Worm (Caenorhabditis elegans): ENCODE results near the gene fut-6.

Gene fut-6

DNA sequence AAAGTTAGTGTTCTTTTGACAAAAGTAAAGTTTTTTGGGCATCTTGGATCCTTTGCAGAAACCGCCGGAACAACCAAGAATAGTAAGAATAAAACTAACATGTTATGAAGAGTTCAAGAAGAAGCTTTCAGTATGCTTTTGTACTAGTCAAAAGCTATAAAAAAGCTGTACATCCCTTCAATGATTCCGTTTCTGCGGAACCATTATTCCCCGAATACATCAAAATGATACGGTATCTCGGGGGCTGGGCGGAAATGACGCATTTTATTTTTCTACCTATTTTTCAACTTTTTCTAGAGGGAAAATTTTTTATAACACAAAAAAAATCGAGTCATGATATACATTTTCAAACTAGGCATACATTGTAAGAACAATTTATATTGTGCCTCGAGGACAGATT is 36.0 kb downstream of the fut-6 start, which contains the start of gene clec-138:
TSS of gene clec-138 (minus strand) at position 101 of the 400 bp plus-strand sequence.
- no peak for TF ChIP-seq mls-2 (tag; optimal IDR thresholded peaks at IDR 0.05)
- TF ChIP-seq cnd-1 (tag; optimal IDR thresholded peaks at IDR 0.05) = no peak
- no peak for TF ChIP-seq bed-3 (GFP tag; optimal IDR thresholded peaks at IDR 0.05)
- TF ChIP-seq blmp-1 (tag; optimal IDR thresholded peaks at IDR 0.05) = no peak
- no peak for TF ChIP-seq nhr-28 (tag; optimal IDR thresholded peaks at IDR 0.05)
- TF ChIP-seq ceh-43 (GFP tag; optimal IDR thresholded peaks at IDR 0.05) = no peak
- no peak for TF ChIP-seq sptf-1 (tag; optimal IDR thresholded peaks at IDR 0.05)
- no peak for TF ChIP-seq unc-62 (GFP tag; optimal IDR thresholded peaks at IDR 0.05)
- no peak for TF ChIP-seq nhr-12 (tag; optimal IDR thresholded peaks at IDR 0.05)
- TF ChIP-seq elt-3 (tag; optimal IDR thresholded peaks at IDR 0.05) = no peak
- TF ChIP-seq tbx-8 (GFP tag; optimal IDR thresholded peaks at IDR 0.05) = no peak
- no peak for TF ChIP-seq zip-8 (tag; optimal IDR thresholded peaks at IDR 0.05)
- TF ChIP-seq unc-39 (tag; optimal IDR thresholded peaks at IDR 0.05) = no peak
- no peak for TF ChIP-seq flh-1 (GFP tag; optimal IDR thresholded peaks at IDR 0.05)
- no peak for TF ChIP-seq pha-4 (tag; optimal IDR thresholded peaks at IDR 0.05)

ce11 chrII:4617990-4618389 is 37.7 kb downstream of the fut-6 start, which contains the start of gene clec-137:
Gene clec-137, minus strand, starts transcription at chrII:4618090.
- TF ChIP-seq lin-32 (GFP tag; optimal IDR thresholded peaks at IDR 0.05) = no peak
- no peak for TF ChIP-seq flh-1 (GFP tag; optimal IDR thresholded peaks at IDR 0.05)
- no peak for TF ChIP-seq ceh-39 (tag; optimal IDR thresholded peaks at IDR 0.05)
- TF ChIP-seq unc-120 (tag; optimal IDR thresholded peaks at IDR 0.05; ENCODE audit: poor library complexity, severe bottlenecking) = no peak

DNA sequence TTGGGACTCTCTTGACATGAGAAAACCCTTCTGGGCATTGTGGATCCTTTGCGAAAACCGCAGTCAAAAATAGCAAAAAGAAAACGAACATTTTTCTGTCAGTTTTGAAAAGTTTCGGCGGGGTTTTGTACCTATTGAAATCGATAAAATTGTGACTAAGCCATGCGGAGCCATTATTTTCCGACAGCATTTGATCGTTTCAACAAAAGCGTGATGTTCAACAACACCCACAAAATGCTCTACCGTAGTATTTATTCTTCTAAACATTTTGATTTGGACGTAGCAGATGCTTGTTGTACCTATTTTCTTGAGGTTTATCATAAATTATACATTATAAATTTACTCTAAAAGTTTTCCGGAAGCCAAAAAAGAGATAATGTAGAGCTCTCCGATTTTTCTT is 39.3 kb downstream of the fut-6 start, which contains the start of gene clec-136:
TSS of gene clec-136 (minus strand) at position 101 of the 400 bp plus-strand sequence.
- TF ChIP-seq cnd-1 (tag; optimal IDR thresholded peaks at IDR 0.05) (no peak), sptf-1 (tag; optimal IDR thresholded peaks at IDR 0.05) (no peak), snpc-4 (tag; optimal IDR thresholded peaks at IDR 0.05) (no peak), lin-13 (tag; optimal IDR thresholded peaks at IDR 0.05) (no peak), unc-120 (tag; optimal IDR thresholded peaks at IDR 0.05; ENCODE audit: poor library complexity, severe bottlenecking) (no peak), flh-1 (GFP tag; optimal IDR thresholded peaks at IDR 0.05) (no peak), pha-4 (tag; optimal IDR thresholded peaks at IDR 0.05) (no peak), ham-2 (GFP tag; optimal IDR thresholded peaks at IDR 0.05) (no peak)

- TF ChIP-seq lin-32 (GFP tag; optimal IDR thresholded peaks at IDR 0.05) = no peak
These were observed 43.0 kb downstream of the fut-6 start, which contains the start of gene pqn-35 for ce11 chrII:4612694-4613093. Gene pqn-35, plus strand, starts transcription at chrII:4612994.

DNA sequence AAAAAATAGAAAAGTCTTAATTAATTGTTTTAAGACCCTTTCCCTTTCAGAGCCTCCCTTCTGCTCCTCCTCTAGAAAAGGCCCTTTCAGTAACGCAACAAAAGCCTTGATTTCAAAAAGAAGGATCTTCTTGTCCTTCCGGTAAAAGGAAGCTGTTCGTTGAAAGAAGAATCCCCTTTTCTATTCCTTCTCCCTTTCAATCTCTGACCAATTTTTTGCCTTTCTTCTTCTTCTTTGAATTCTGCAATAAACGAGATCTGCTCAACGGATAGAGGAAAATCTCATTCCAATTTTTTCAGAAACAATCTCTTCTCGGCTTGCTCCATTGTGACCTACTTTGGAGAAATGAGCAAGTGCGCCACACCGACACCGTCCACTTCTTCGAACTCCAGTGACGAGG is 47.7 kb downstream of the fut-6 start, which contains the start of gene F35D11.3:
TSS of gene F35D11.3 (plus strand) at position 300 of the 400 bp plus-strand sequence.
- TF ChIP-seq ham-2 (GFP tag; optimal IDR thresholded peaks at IDR 0.05) (no peak), flh-1 (GFP tag; optimal IDR thresholded peaks at IDR 0.05) (no peak), mep-1 (tag; optimal IDR thresholded peaks at IDR 0.05) (no peak), nhr-237 (tag; optimal IDR thresholded peaks at IDR 0.05) (no peak), nhr-2 (tag; optimal IDR thresholded peaks at IDR 0.05) (no peak), mab-5 (tag; optimal IDR thresholded peaks at IDR 0.05) (no peak), ceh-39 (tag; optimal IDR thresholded peaks at IDR 0.05) (no peak), mls-2 (tag; optimal IDR thresholded peaks at IDR 0.05) (no peak), unc-62 (GFP tag; optimal IDR thresholded peaks at IDR 0.05) (no peak)

ce11 chrII:4606687-4607297 is 48.9 kb downstream of the fut-6 start:
- TF ChIP-seq M03D4.4 (tag; optimal IDR thresholded peaks at IDR 0.05) (no peak), ces-1 (GFP tag; optimal IDR thresholded peaks at IDR 0.05) (peak; percentile 35), unc-120 (tag; optimal IDR thresholded peaks at IDR 0.05; ENCODE audit: poor library complexity, severe bottlenecking) (no peak)

DNA sequence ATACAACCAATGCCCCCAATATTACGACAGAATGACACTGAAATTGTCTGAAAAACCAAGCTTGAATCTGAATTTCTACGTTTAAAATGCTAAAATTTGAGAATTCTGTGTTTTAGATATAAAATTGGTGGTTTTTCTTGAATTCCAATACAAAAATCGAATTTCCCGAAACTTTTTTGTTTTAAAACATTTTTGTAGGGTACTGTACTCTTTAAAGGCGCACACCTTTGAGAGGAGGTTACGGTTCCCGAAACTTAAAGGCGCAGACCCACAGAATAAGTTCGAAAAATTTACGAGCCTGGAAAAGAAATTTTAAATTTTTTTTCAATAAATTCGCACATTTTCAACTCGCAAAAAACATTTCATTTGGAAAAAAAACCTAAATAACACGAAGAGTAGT is 51.1 kb downstream of the fut-6 start:
- TF ChIP-seq lsy-2 (tag; optimal IDR thresholded peaks at IDR 0.05) (no peak), sptf-1 (tag; optimal IDR thresholded peaks at IDR 0.05) (no peak), unc-120 (tag; optimal IDR thresholded peaks at IDR 0.05; ENCODE audit: poor library complexity, severe bottlenecking) (no peak), nhr-76 (tag; optimal IDR thresholded peaks at IDR 0.05) (no peak), ces-1 (GFP tag; optimal IDR thresholded peaks at IDR 0.05) (no peak), ceh-83 (GFP tag; optimal IDR thresholded peaks at IDR 0.05) (no peak), tbx-8 (GFP tag; optimal IDR thresholded peaks at IDR 0.05) (no peak), blmp-1 (tag; optimal IDR thresholded peaks at IDR 0.05) (no peak), bed-3 (GFP tag; optimal IDR thresholded peaks at IDR 0.05) (no peak), mls-2 (tag; optimal IDR thresholded peaks at IDR 0.05) (no peak), mep-1 (tag; optimal IDR thresholded peaks at IDR 0.05) (no peak), zip-8 (tag; optimal IDR thresholded peaks at IDR 0.05) (no peak), drap-1 (GFP tag; optimal IDR thresholded peaks at IDR 0.05) (no peak), lin-32 (GFP tag; optimal IDR thresholded peaks at IDR 0.05) (no peak), M03D4.4 (tag; optimal IDR thresholded peaks at IDR 0.05) (no peak), ztf-11 (tag; optimal IDR thresholded peaks at IDR 0.05) (no peak), ceh-39 (tag; optimal IDR thresholded peaks at IDR 0.05) (no peak), ham-2 (GFP tag; optimal IDR thresholded peaks at IDR 0.05) (no peak)

Data from whole organism, mixed stage, embryonic.